Fruit fly (Drosophila melanogaster) whole organism, prepupa: ENCODE results near the gene Cyp4ac3.

ENCODE experiments used
- Blimp-1 ChIP-seq: fragments of 200-800 bp; sonication (Bioruptor generic); optimal IDR thresholded peaks from 3 replicates; lab custom pipeline; 2017; ENCODE audit warnings: missing biosample characterization, missing genetic modification characterization, mild to moderate bottlenecking, moderate library complexity, missing genetic modification reagents
- CG11294 ChIP-seq: fragments of 200-800 bp; sonication (Bioruptor generic); IDR thresholded peaks from 2 replicates; pipeline ENCODE4 v1.3.6; 2022; ENCODE audit warnings: missing biosample characterization, missing genetic modification characterization
- CG11762 ChIP-seq: fragments of 200-800 bp; sonication (Bioruptor generic); optimal IDR thresholded peaks from 3 replicates; lab custom pipeline; 2016; ENCODE audit warnings: missing biosample characterization, missing genetic modification characterization; ENCODE audit not compliant: insufficient read depth
- CG15336 ChIP-seq: fragments of 200-800 bp; sonication (Bioruptor generic); IDR thresholded peaks from 2 replicates; pipeline ENCODE4 v1.3.6; 2022; ENCODE audit warnings: missing biosample characterization, missing genetic modification characterization
- CG16779 ChIP-seq: fragments of 200-800 bp; sonication (Bioruptor generic); optimal IDR thresholded peaks from 3 replicates; lab custom pipeline; 2017; ENCODE audit warnings: missing biosample characterization, mild to moderate bottlenecking, missing genetic modification characterization
- CG3032 ChIP-seq: fragments of 200-800 bp; optimal IDR thresholded peaks from 2 replicates; lab custom pipeline; 2019; ENCODE audit warnings: missing biosample characterization, mild to moderate bottlenecking, missing genetic modification characterization, moderate library complexity
- CG31627 ChIP-seq: fragments of 200-800 bp; sonication (Bioruptor generic); optimal IDR thresholded peaks from 3 replicates; lab custom pipeline; 2016; ENCODE audit warnings: missing biosample characterization, missing genetic modification characterization
- CG32006 ChIP-seq: fragments of 200-800 bp; sonication (Bioruptor generic); optimal IDR thresholded peaks from 3 replicates; lab custom pipeline; 2017; ENCODE audit warnings: missing biosample characterization, mild to moderate bottlenecking, missing genetic modification characterization
- CG34406 ChIP-seq: fragments of 200-800 bp; sonication (Bioruptor generic); optimal IDR thresholded peaks from 3 replicates; lab custom pipeline; 2016; ENCODE audit warnings: missing biosample characterization, missing genetic modification characterization
- CG3919 ChIP-seq: fragments of 200-800 bp; sonication (Bioruptor generic); optimal IDR thresholded peaks from 3 replicates; lab custom pipeline; 2016; ENCODE audit warnings: missing biosample characterization, missing genetic modification characterization
- CG6163 ChIP-seq: fragments of 200-800 bp; sonication (Bioruptor generic); IDR thresholded peaks from 3 replicates; pipeline ENCODE4 v1.3.6; 2022; ENCODE audit warnings: missing biosample characterization, missing genetic modification characterization
- CG6276 ChIP-seq: fragments of 200-800 bp; sonication (Bioruptor generic); optimal IDR thresholded peaks from 2 replicates; lab custom pipeline; 2017; ENCODE audit warnings: missing biosample characterization, mild to moderate bottlenecking, missing genetic modification characterization
- CG6792 ChIP-seq: fragments of 200-800 bp; sonication (Bioruptor generic); optimal IDR thresholded peaks from 3 replicates; lab custom pipeline; 2016; ENCODE audit warnings: missing biosample characterization, missing genetic modification characterization
- CG6808 ChIP-seq: fragments of 200-800 bp; sonication (Bioruptor generic); optimal IDR thresholded peaks from 3 replicates; lab custom pipeline; 2017; ENCODE audit warnings: missing biosample characterization, missing genetic modification characterization, mild to moderate bottlenecking, moderate library complexity, missing genetic modification reagents
- CG6854 ChIP-seq: fragments of 200-800 bp; sonication (Bioruptor generic); optimal IDR thresholded peaks from 2 replicates; lab custom pipeline; 2017; ENCODE audit warnings: missing biosample characterization, mild to moderate bottlenecking, missing genetic modification characterization
- CG8319 ChIP-seq: fragments of 200-800 bp; sonication (Bioruptor generic); optimal IDR thresholded peaks from 3 replicates; lab custom pipeline; 2016; ENCODE audit warnings: missing biosample characterization, missing genetic modification characterization
- CG9139 ChIP-seq: fragments of 200-800 bp; sonication (Bioruptor generic); optimal IDR thresholded peaks from 3 replicates; lab custom pipeline; 2017; ENCODE audit warnings: missing biosample characterization, mild to moderate bottlenecking, missing genetic modification characterization
- Eip78C ChIP-seq: fragments of 200-800 bp; sonication (Bioruptor generic); peaks from one replicate; lab custom pipeline; 2016; ENCODE audit warnings: missing biosample characterization, missing genetic modification characterization
- Eip93F ChIP-seq: fragments of 200-800 bp; sonication (Bioruptor generic); optimal IDR thresholded peaks from 2 replicates; lab custom pipeline; 2016; ENCODE audit warnings: missing biosample characterization, mild to moderate bottlenecking, missing genetic modification characterization
- Ets21C ChIP-seq: fragments of 200-800 bp; sonication (Bioruptor generic); optimal IDR thresholded peaks from 3 replicates; lab custom pipeline; 2016; ENCODE audit warnings: missing biosample characterization, missing genetic modification characterization
- Gug ChIP-seq: fragments of 200-800 bp; sonication (Bioruptor generic); IDR thresholded peaks from 2 replicates; pipeline ENCODE4 v1.3.6; 2022; ENCODE audit warnings: missing biosample characterization, missing genetic modification characterization
- Hr38 ChIP-seq: sonication (Bioruptor generic); optimal IDR thresholded peaks from 2 replicates; lab custom pipeline; 2016; ENCODE audit warnings: missing biosample characterization, missing genetic modification characterization
- Hr39 ChIP-seq: fragments of 200-800 bp; sonication (Bioruptor generic); optimal IDR thresholded peaks from 2 replicates; lab custom pipeline; 2016; ENCODE audit warnings: missing biosample characterization, missing genetic modification characterization
- Hr4 ChIP-seq: fragments of 200-800 bp; sonication (Bioruptor generic); optimal IDR thresholded peaks from 3 replicates; lab custom pipeline; 2016; ENCODE audit warnings: missing biosample characterization, missing genetic modification characterization
- Lpt ChIP-seq: fragments of 200-800 bp; sonication (Bioruptor generic); optimal IDR thresholded peaks from 3 replicates; lab custom pipeline; 2016; ENCODE audit warnings: missing biosample characterization, missing genetic modification characterization
- Sox14 ChIP-seq: fragments of 200-800 bp; sonication (Bioruptor generic); optimal IDR thresholded peaks from 3 replicates; lab custom pipeline; 2016; ENCODE audit warnings: missing biosample characterization, missing genetic modification characterization
- Sox15 ChIP-seq: fragments of 200-800 bp; sonication (Bioruptor generic); optimal IDR thresholded peaks from 3 replicates; lab custom pipeline; 2016; ENCODE audit warnings: missing biosample characterization, missing genetic modification characterization
- achi ChIP-seq: fragments of 200-800 bp; sonication (Bioruptor generic); optimal IDR thresholded peaks from 3 replicates; lab custom pipeline; 2016; ENCODE audit warnings: missing biosample characterization, missing genetic modification characterization
- acj6 ChIP-seq: fragments of 200-800 bp; sonication (Bioruptor generic); optimal IDR thresholded peaks from 3 replicates; lab custom pipeline; 2016; ENCODE audit warnings: missing biosample characterization, missing genetic modification characterization
- cyc ChIP-seq: fragments of 200-800 bp; sonication (Bioruptor generic); optimal IDR thresholded peaks from 3 replicates; lab custom pipeline; 2016; ENCODE audit warnings: missing biosample characterization, missing genetic modification characterization
- dac ChIP-seq: fragments of 200-800 bp; sonication (Bioruptor generic); optimal IDR thresholded peaks from 2 replicates; lab custom pipeline; 2017; ENCODE audit warnings: missing biosample characterization, mild to moderate bottlenecking, missing genetic modification characterization
- eg ChIP-seq: fragments of 200-800 bp; sonication (Bioruptor generic); IDR thresholded peaks from 3 replicates; pipeline ENCODE4 v1.3.6; 2022; ENCODE audit warnings: missing biosample characterization, missing genetic modification characterization
- esn ChIP-seq: fragments of 200-800 bp; sonication (Bioruptor generic); optimal IDR thresholded peaks from 2 replicates; lab custom pipeline; 2016; ENCODE audit warnings: missing biosample characterization, mild to moderate bottlenecking, missing genetic modification characterization, moderate library complexity
- fd59A ChIP-seq: fragments of 200-800 bp; sonication (Bioruptor generic); optimal IDR thresholded peaks from 2 replicates; lab custom pipeline; 2017; ENCODE audit warnings: missing biosample characterization, mild to moderate bottlenecking, missing genetic modification characterization, missing genetic modification reagents
- fkh ChIP-seq: fragments of 200-800 bp; sonication (Bioruptor generic); optimal IDR thresholded peaks from 3 replicates; lab custom pipeline; 2017; ENCODE audit warnings: missing biosample characterization, mild to moderate bottlenecking, missing genetic modification characterization, moderate library complexity
- lz ChIP-seq: fragments of 200-800 bp; sonication (Bioruptor generic); optimal IDR thresholded peaks from 3 replicates; lab custom pipeline; 2016; ENCODE audit warnings: missing biosample characterization, missing genetic modification characterization
- net ChIP-seq: fragments of 200-800 bp; sonication (Bioruptor generic); optimal IDR thresholded peaks from 3 replicates; lab custom pipeline; 2016; ENCODE audit warnings: missing biosample characterization, missing genetic modification characterization
- pdm3 ChIP-seq: fragments of 200-800 bp; sonication (Bioruptor generic); optimal IDR thresholded peaks from 3 replicates; lab custom pipeline; 2016; ENCODE audit warnings: missing biosample characterization, missing genetic modification characterization
- ss ChIP-seq, 2 experiments: fragments of 200-800 bp; sonication (Bioruptor generic); optimal IDR thresholded peaks; 2 replicates in 1 of 2; 3 replicates in 1 of 2; lab custom pipeline; 2017 to 2018; ENCODE audit warnings: mild to moderate bottlenecking in 2 of 2, missing biosample characterization in 2 of 2, missing genetic modification characterization in 2 of 2, moderate library complexity in 1 of 2
- svp ChIP-seq: fragments of 200-800 bp; sonication (Bioruptor generic); peaks from one replicate; lab custom pipeline; 2016; ENCODE audit warnings: missing biosample characterization, missing genetic modification characterization
- topi ChIP-seq: fragments of 200-800 bp; sonication (Bioruptor generic); optimal IDR thresholded peaks from 3 replicates; lab custom pipeline; 2016; ENCODE audit warnings: missing biosample characterization, missing genetic modification characterization
- vri ChIP-seq: fragments of 200-800 bp; sonication (Bioruptor generic); optimal IDR thresholded peaks from 3 replicates; lab custom pipeline; 2016; ENCODE audit warnings: missing biosample characterization, mild to moderate bottlenecking, missing genetic modification characterization

The Cyp4ac3 gene

dm6 chr2L:5270215-5271071, 2.1 kb downstream of the Cyp4ac3 start (continued):
- TF ChIP-seq topi (peak; percentile 4), CG32006 (GFP tag; lab: Kevin White, UChicago) (no peak), CG3919 (GFP tag; lab: Kevin White, UChicago) (no peak), CG6276 (GFP tag; lab: Kevin White, UChicago) (no peak)

- TF ChIP-seq CG6276 (GFP tag; lab: Kevin White, UChicago) (no peak), Gug (GFP tag; lab: Robert Waterston, UW) (no peak), acj6 (GFP tag; lab: Kevin White, UChicago) (no peak), Blimp-1 (no peak), Hr4 (no peak), CG6854 (no peak), Eip93F (GFP tag; lab: Kevin White, UChicago) (peak; percentile 28), fkh (GFP tag; lab: Kevin White, UChicago) (peak; percentile 77), esn (no peak), Hr39 (GFP tag; lab: Kevin White, UChicago) (no peak), Ets21C (no peak), net (GFP tag; lab: Kevin White, UChicago) (no peak), lz (no peak), CG11294 (no peak), cyc (GFP tag; lab: Kevin White, UChicago) (no peak), svp (GFP tag; lab: Kevin White, UChicago) (no peak)
Measured at dm6 chr2L:5271081-5271480, 2.8 kb downstream of the Cyp4ac3 start, which contains the start of gene tkv. tkv (minus strand) TSS chr2L:5271384.

- no peak for TF ChIP-seq Ets21C
- TF ChIP-seq net (GFP tag; lab: Kevin White, UChicago), result no peak
- TF ChIP-seq vri (GFP tag; lab: Kevin White, UChicago), result no peak
- no peak for TF ChIP-seq Hr38
- no peak for TF ChIP-seq ss (GFP tag; optimal IDR thresholded peaks at IDR 0.05; lab: Kevin White, UChicago)
- no peak for TF ChIP-seq CG11294
- no peak for TF ChIP-seq Lpt (GFP tag; lab: Kevin White, UChicago)
- TF ChIP-seq Hr39 (GFP tag; lab: Kevin White, UChicago), result no peak
- no peak for TF ChIP-seq CG32006 (GFP tag; lab: Kevin White, UChicago)
- TF ChIP-seq CG9139 (GFP tag; lab: Kevin White, UChicago), result no peak
- TF ChIP-seq CG6808, result no peak
- TF ChIP-seq Hr4, result no peak
- TF ChIP-seq pdm3 (GFP tag; lab: Kevin White, UChicago), result no peak
- no peak for TF ChIP-seq CG6792 (GFP tag; lab: Kevin White, UChicago)
- TF ChIP-seq dac (GFP tag; lab: Kevin White, UChicago), result no peak
- no peak for TF ChIP-seq CG11762
- TF ChIP-seq fd59A, result no peak
- no peak for TF ChIP-seq CG8319
- no peak for TF ChIP-seq CG15336
Measured at dm6 chr2L:5277262-5278008, 9.1 kb downstream of the Cyp4ac3 start.

dm6 chr2L:5278309-5279130, 10.2 kb downstream of the Cyp4ac3 start, which contains the start of the genes Nin and Bub1:
Nin (minus strand) TSS chr2L:5278548.
Bub1 (plus strand) TSS chr2L:5278865.
- TF ChIP-seq Hr39 (GFP tag; lab: Kevin White, UChicago) (peak; percentile 30), CG31627 (GFP tag; lab: Kevin White, UChicago) (peak; percentile 23), Sox14 (GFP tag; lab: Kevin White, UChicago) (peak; percentile 33), eg (no peak), CG16779 (tag; lab: Kevin White, UChicago) (no peak), achi (GFP tag; lab: Kevin White, UChicago) (peak; percentile 59), CG6163 (GFP tag; lab: Robert Waterston, UW) (peak; percentile 60), CG8319 (no peak), Eip78C (GFP tag; lab: Kevin White, UChicago) (peak; percentile 80), cyc (GFP tag; lab: Kevin White, UChicago) (peak; percentile 17), Gug (GFP tag; lab: Robert Waterston, UW) (no peak), fkh (GFP tag; lab: Kevin White, UChicago) (peak; percentile 67), dac (GFP tag; lab: Kevin White, UChicago) (no peak), CG34406 (peak; percentile 17), Sox15 (GFP tag; lab: Kevin White, UChicago) (peak; percentile 22), CG3032 (tag; lab: Kevin White, UChicago) (peak; percentile 31), esn (peak; percentile 64), lz (peak; percentile 49)
